Fruit fly (Drosophila melanogaster) S2 (cell line): Measurements from ENCODE around the gene CG10877.

Source experiments
- CG8478 ChIP-seq: fragments of >200 bp; optimal IDR thresholded peaks from 2 replicates; lab custom pipeline; 2018
- CTCF ChIP-seq, 2 experiments: fragments of >200 bp; optimal IDR thresholded peaks; 2 replicates each; lab custom pipeline; 2018

- no peak for TF ChIP-seq CG8478 (lab: Kevin White, UChicago)
- no peak for TF ChIP-seq CTCF (optimal IDR thresholded peaks at IDR 0.05; lab: Kevin White, UChicago)
Observed at dm6 chr3R:20546662-20547620, 16.9 kb downstream of the CG10877 start.
